Worm (Caenorhabditis elegans): ENCODE measurements around the gene odr-7.

Gene odr-7

ce11 chrX:12451258-12451657 is 10.2 kb downstream of the odr-7 start:
- no peak for TF ChIP-seq lin-13 (tag; optimal IDR thresholded peaks at IDR 0.05)
- TF ChIP-seq mab-5 (tag; optimal IDR thresholded peaks at IDR 0.05), result no peak
- no peak for TF ChIP-seq nhr-237 (tag; optimal IDR thresholded peaks at IDR 0.05)
- no peak for TF ChIP-seq mep-1 (tag; optimal IDR thresholded peaks at IDR 0.05)
- TF ChIP-seq mls-2 (tag; optimal IDR thresholded peaks at IDR 0.05), result no peak
- TF ChIP-seq snpc-4 (tag; optimal IDR thresholded peaks at IDR 0.05), result no peak
- no peak for TF ChIP-seq ceh-39 (tag; optimal IDR thresholded peaks at IDR 0.05)

- no peak for TF ChIP-seq ceh-83 (GFP tag; optimal IDR thresholded peaks at IDR 0.05)
- no peak for TF ChIP-seq hlh-1 (tag; optimal IDR thresholded peaks at IDR 0.05)
- no peak for TF ChIP-seq ham-2 (GFP tag; optimal IDR thresholded peaks at IDR 0.05)
- no peak for TF ChIP-seq blmp-1 (tag; optimal IDR thresholded peaks at IDR 0.05)
- no peak for TF ChIP-seq elt-3 (tag; optimal IDR thresholded peaks at IDR 0.05)
- TF ChIP-seq ces-1 (GFP tag; optimal IDR thresholded peaks at IDR 0.05), result no peak
- TF ChIP-seq drap-1 (GFP tag; optimal IDR thresholded peaks at IDR 0.05), result no peak
- no peak for TF ChIP-seq unc-62 (GFP tag; optimal IDR thresholded peaks at IDR 0.05)
- TF ChIP-seq unc-120 (tag; optimal IDR thresholded peaks at IDR 0.05; ENCODE audit: poor library complexity, severe bottlenecking), result no peak
- TF ChIP-seq snpc-4 (tag; optimal IDR thresholded peaks at IDR 0.05), result no peak
- TF ChIP-seq nhr-28 (tag; optimal IDR thresholded peaks at IDR 0.05), result no peak
- no peak for TF ChIP-seq tbx-8 (GFP tag; optimal IDR thresholded peaks at IDR 0.05)
- TF ChIP-seq mls-2 (tag; optimal IDR thresholded peaks at IDR 0.05), result no peak
- TF ChIP-seq nhr-12 (tag; optimal IDR thresholded peaks at IDR 0.05), result no peak
- TF ChIP-seq ztf-11 (tag; optimal IDR thresholded peaks at IDR 0.05), result no peak
Observed at ce11 chrX:12449262-12449942, 12.1 kb downstream of the odr-7 start, which contains the start of gene T18D3.6. TSS of gene T18D3.6 (plus strand) at chrX:12449892.

ce11 chrX:12446572-12446971 is 14.9 kb downstream of the odr-7 start:
- TF ChIP-seq mab-5 (tag; optimal IDR thresholded peaks at IDR 0.05), result no peak
- no peak for TF ChIP-seq drap-1 (GFP tag; optimal IDR thresholded peaks at IDR 0.05)
- TF ChIP-seq nhr-12 (tag; optimal IDR thresholded peaks at IDR 0.05), result no peak
- no peak for TF ChIP-seq mls-2 (tag; optimal IDR thresholded peaks at IDR 0.05)
- TF ChIP-seq tbx-8 (GFP tag; optimal IDR thresholded peaks at IDR 0.05), result no peak
- no peak for TF ChIP-seq lsy-2 (tag; optimal IDR thresholded peaks at IDR 0.05)
- TF ChIP-seq elt-1 (tag; optimal IDR thresholded peaks at IDR 0.05; ENCODE audit: borderline replicate concordance, insufficient read depth), result no peak
- TF ChIP-seq pha-4 (tag; optimal IDR thresholded peaks at IDR 0.05), result no peak
- no peak for TF ChIP-seq blmp-1 (tag; optimal IDR thresholded peaks at IDR 0.05)
- TF ChIP-seq snpc-4 (tag; optimal IDR thresholded peaks at IDR 0.05), result no peak

ce11 chrX:12444423-12444822 is 17.0 kb downstream of the odr-7 start:
- TF ChIP-seq unc-62 (GFP tag; optimal IDR thresholded peaks at IDR 0.05) (no peak), nhr-237 (tag; optimal IDR thresholded peaks at IDR 0.05) (no peak), drap-1 (GFP tag; optimal IDR thresholded peaks at IDR 0.05) (no peak), flh-1 (GFP tag; optimal IDR thresholded peaks at IDR 0.05) (no peak), pha-4 (tag; optimal IDR thresholded peaks at IDR 0.05) (no peak)

ce11 chrX:12439998-12440722 is 21.3 kb downstream of the odr-7 start:
- TF ChIP-seq ceh-43 (GFP tag; optimal IDR thresholded peaks at IDR 0.05), result no peak

ce11 chrX:12438266-12438665 is 23.2 kb downstream of the odr-7 start:
- TF ChIP-seq mep-1 (tag; optimal IDR thresholded peaks at IDR 0.05), result no peak
- TF ChIP-seq tbx-8 (GFP tag; optimal IDR thresholded peaks at IDR 0.05), result no peak
- no peak for TF ChIP-seq ceh-43 (GFP tag; optimal IDR thresholded peaks at IDR 0.05)
- TF ChIP-seq nhr-237 (tag; optimal IDR thresholded peaks at IDR 0.05), result no peak
- TF ChIP-seq unc-39 (tag; optimal IDR thresholded peaks at IDR 0.05), result no peak

- TF ChIP-seq nhr-2 (tag; optimal IDR thresholded peaks at IDR 0.05) (no peak), blmp-1 (tag; optimal IDR thresholded peaks at IDR 0.05) (no peak), nhr-12 (tag; optimal IDR thresholded peaks at IDR 0.05) (no peak), flh-1 (GFP tag; optimal IDR thresholded peaks at IDR 0.05) (no peak), zip-8 (tag; optimal IDR thresholded peaks at IDR 0.05) (no peak), elt-3 (tag; optimal IDR thresholded peaks at IDR 0.05) (no peak), ztf-11 (tag; optimal IDR thresholded peaks at IDR 0.05) (no peak), pha-4 (tag; optimal IDR thresholded peaks at IDR 0.05) (no peak), sem-2 (GFP tag; optimal IDR thresholded peaks at IDR 0.05) (no peak), ces-1 (GFP tag; optimal IDR thresholded peaks at IDR 0.05) (no peak), mep-1 (tag; optimal IDR thresholded peaks at IDR 0.05) (no peak), unc-120 (tag; optimal IDR thresholded peaks at IDR 0.05; ENCODE audit: poor library complexity, severe bottlenecking) (no peak), tbx-8 (GFP tag; optimal IDR thresholded peaks at IDR 0.05) (no peak), mls-2 (tag; optimal IDR thresholded peaks at IDR 0.05) (no peak), unc-62 (GFP tag; optimal IDR thresholded peaks at IDR 0.05) (no peak), elt-1 (tag; optimal IDR thresholded peaks at IDR 0.05; ENCODE audit: borderline replicate concordance, insufficient read depth) (no peak), nhr-237 (tag; optimal IDR thresholded peaks at IDR 0.05) (no peak), bed-3 (GFP tag; optimal IDR thresholded peaks at IDR 0.05) (no peak), lsy-2 (tag; optimal IDR thresholded peaks at IDR 0.05) (no peak), mab-5 (tag; optimal IDR thresholded peaks at IDR 0.05) (no peak)
Observed at ce11 chrX:12436486-12436885, 25.0 kb downstream of the odr-7 start.

All from whole organism, mixed stage, embryonic.